Fruit fly (Drosophila melanogaster) whole organism, embryonic: Measurements from ENCODE around the gene ND-49L.
A peak's percentile ranks its signal among the peaks of the same experiment; 100 is the strongest.

Experiments used
- BEAF-32 ChIP-seq: fragments of 200-800 bp; sonication (Bioruptor generic); optimal IDR thresholded peaks from 3 replicates; lab custom pipeline; 2017; ENCODE audit warnings: missing biosample characterization, missing genetic modification characterization, mild to moderate bottlenecking, moderate library complexity, missing genetic modification reagents
- CG10543 ChIP-seq: fragments of 200-800 bp; sonication (Bioruptor generic); optimal IDR thresholded peaks from 3 replicates; lab custom pipeline; 2017; ENCODE audit warnings: missing biosample characterization, mild to moderate bottlenecking, missing genetic modification characterization, moderate library complexity
- CG13287 ChIP-seq: fragments of 200-800 bp; sonication (Bioruptor generic); IDR thresholded peaks from 2 replicates; pipeline ENCODE4 v1.3.6; 2022; ENCODE audit warnings: missing biosample characterization, missing genetic modification characterization; ENCODE audit not compliant: partially characterized antibody
- CG15073 ChIP-seq: fragments of 200-800 bp; sonication (Bioruptor generic); optimal IDR thresholded peaks from 2 replicates; lab custom pipeline; 2016; ENCODE audit warnings: missing biosample characterization, missing genetic modification characterization
- CG15601 ChIP-seq: fragments of 200-800 bp; sonication (Bioruptor generic); optimal IDR thresholded peaks from 3 replicates; lab custom pipeline; 2019; ENCODE audit warnings: missing biosample characterization, mild to moderate bottlenecking, missing genetic modification characterization, moderate library complexity
- CG1602 ChIP-seq: fragments of 200-800 bp; sonication (Bioruptor generic); optimal IDR thresholded peaks from 3 replicates; lab custom pipeline; 2016; ENCODE audit warnings: missing biosample characterization, missing genetic modification characterization
- CG17612 ChIP-seq: fragments of 200-800 bp; sonication (Bioruptor generic); IDR thresholded peaks from 2 replicates; pipeline ENCODE4 v1.3.6; 2022; ENCODE audit warnings: missing biosample characterization, missing genetic modification characterization
- CG2116 ChIP-seq: fragments of 200-800 bp; sonication (Bioruptor generic); optimal IDR thresholded peaks from 3 replicates; lab custom pipeline; 2018; ENCODE audit warnings: missing biosample characterization, mild to moderate bottlenecking, missing genetic modification characterization
- CG2199 ChIP-seq: fragments of 200-800 bp; sonication (Bioruptor generic); IDR thresholded peaks from 3 replicates; pipeline ENCODE4 v1.3.6; 2022; ENCODE audit warnings: missing biosample characterization, missing genetic modification characterization
- CG3281 ChIP-seq: fragments of 200-800 bp; sonication (Bioruptor generic); optimal IDR thresholded peaks from 3 replicates; lab custom pipeline; 2017; ENCODE audit warnings: missing biosample characterization, mild to moderate bottlenecking, missing genetic modification characterization
- CG33557 ChIP-seq: fragments of 200-800 bp; sonication (Bioruptor generic); optimal IDR thresholded peaks from 2 replicates; lab custom pipeline; 2019; ENCODE audit warnings: missing biosample characterization, mild to moderate bottlenecking, missing genetic modification characterization, moderate library complexity
- CG34224 ChIP-seq: fragments of 200-800 bp; sonication (Bioruptor generic); IDR thresholded peaks from 3 replicates; pipeline ENCODE4 v1.3.6; 2022; ENCODE audit warnings: missing biosample characterization, missing genetic modification characterization; ENCODE audit not compliant: partially characterized antibody
- CG34376 ChIP-seq: fragments of 200-800 bp; sonication (Bioruptor generic); optimal IDR thresholded peaks from 2 replicates; lab custom pipeline; 2018; ENCODE audit warnings: missing biosample characterization, mild to moderate bottlenecking, missing genetic modification characterization
- CG34422 ChIP-seq: fragments of 200-800 bp; sonication (Bioruptor generic); IDR thresholded peaks from 3 replicates; pipeline ENCODE4 v1.3.6; 2022; ENCODE audit warnings: missing biosample characterization, missing genetic modification characterization
- CG3847 ChIP-seq: fragments of 200-800 bp; sonication (Bioruptor generic); IDR thresholded peaks from 2 replicates; pipeline ENCODE4 v1.3.6; 2022; ENCODE audit warnings: missing biosample characterization, missing genetic modification characterization
- CG6683 ChIP-seq: fragments of 200-800 bp; sonication (Bioruptor generic); optimal IDR thresholded peaks from 2 replicates; lab custom pipeline; 2017; ENCODE audit warnings: missing biosample characterization, mild to moderate bottlenecking, missing genetic modification characterization, missing genetic modification reagents
- CG6854 ChIP-seq: fragments of 200-800 bp; sonication (Bioruptor generic); optimal IDR thresholded peaks from 3 replicates; lab custom pipeline; 2017; ENCODE audit warnings: missing biosample characterization, mild to moderate bottlenecking, missing genetic modification characterization
- CG7745 ChIP-seq: fragments of 200-800 bp; sonication (Bioruptor generic); optimal IDR thresholded peaks from 2 replicates; lab custom pipeline; 2018; ENCODE audit warnings: missing biosample characterization, mild to moderate bottlenecking, missing genetic modification characterization, moderate library complexity
- CrebB ChIP-seq: fragments of 200-800 bp; sonication (Bioruptor generic); optimal IDR thresholded peaks from 3 replicates; lab custom pipeline; 2018; ENCODE audit warnings: missing biosample characterization, mild to moderate bottlenecking, missing genetic modification characterization
- Eip74EF ChIP-seq, 2 experiments: fragments of 200-800 bp in 1 of 2; fragments of >200 bp in 1 of 2; sonication (Bioruptor generic) in 1 of 2; optimal IDR thresholded peaks; 2 replicates each; lab custom pipeline; 2017 to 2019; ENCODE audit warnings: missing biosample characterization in 2 of 2, missing genetic modification characterization in 2 of 2, mild to moderate bottlenecking in 1 of 2, moderate library complexity in 1 of 2
- H2.0 ChIP-seq: fragments of 200-800 bp; sonication (Bioruptor generic); IDR thresholded peaks from 2 replicates; pipeline ENCODE4 v1.3.6; 2022; ENCODE audit warnings: missing biosample characterization, missing genetic modification characterization
- Kr ChIP-seq: fragments of 200-800 bp; sonication (Bioruptor generic); optimal IDR thresholded peaks from 2 replicates; lab custom pipeline; 2017; ENCODE audit warnings: missing biosample characterization, mild to moderate bottlenecking, missing genetic modification characterization
- Med ChIP-seq: fragments of 200-800 bp; sonication (Bioruptor generic); peaks from one replicate; lab custom pipeline; 2016; ENCODE audit warnings: missing biosample characterization, missing genetic modification characterization, mild to moderate bottlenecking, inconsistent platforms, moderate library complexity
- NFAT ChIP-seq: fragments of 200-800 bp; sonication (Bioruptor generic); IDR thresholded peaks from 2 replicates; pipeline ENCODE4 v1.3.6; 2022; ENCODE audit warnings: missing biosample characterization, missing genetic modification characterization
- Spps ChIP-seq: fragments of 200-800 bp; sonication (Bioruptor generic); optimal IDR thresholded peaks from 2 replicates; lab custom pipeline; 2018; ENCODE audit warnings: missing biosample characterization, mild to moderate bottlenecking, missing genetic modification characterization
- ab ChIP-seq: fragments of 200-800 bp; sonication (Bioruptor generic); optimal IDR thresholded peaks from 2 replicates; lab custom pipeline; 2016; ENCODE audit warnings: missing biosample characterization, missing genetic modification characterization
- bbx ChIP-seq: fragments of 200-800 bp; sonication (Bioruptor generic); IDR thresholded peaks from 2 replicates; pipeline ENCODE4 v1.3.6; 2022; ENCODE audit warnings: missing biosample characterization, missing genetic modification characterization; ENCODE audit not compliant: partially characterized antibody
- chinmo ChIP-seq: fragments of 200-800 bp; sonication (Bioruptor generic); IDR thresholded peaks from 4 replicates; pipeline ENCODE4 v1.3.6; 2022; ENCODE audit warnings: missing biosample characterization, missing genetic modification characterization; ENCODE audit not compliant: partially characterized antibody
- ci ChIP-seq: fragments of 200-800 bp; sonication (Bioruptor generic); IDR thresholded peaks from 3 replicates; pipeline ENCODE4 v1.3.6; 2022; ENCODE audit warnings: missing biosample characterization, missing genetic modification characterization
- crol ChIP-seq: fragments of 200-800 bp; sonication (Bioruptor generic); IDR thresholded peaks from 2 replicates; pipeline ENCODE4 v1.3.6; 2022; ENCODE audit warnings: missing biosample characterization, missing genetic modification characterization
- dimm ChIP-seq: fragments of 200-800 bp; sonication (Bioruptor generic); IDR thresholded peaks from 2 replicates; pipeline ENCODE4 v1.3.6; 2022; ENCODE audit warnings: missing biosample characterization, missing genetic modification characterization
- exex ChIP-seq: fragments of 200-800 bp; sonication (Bioruptor generic); optimal IDR thresholded peaks from 4 replicates; lab custom pipeline; 2018; ENCODE audit warnings: missing biosample characterization, mild to moderate bottlenecking, missing genetic modification characterization, moderate library complexity
- gce ChIP-seq: fragments of 200-800 bp; sonication (Bioruptor generic); IDR thresholded peaks from 3 replicates; pipeline ENCODE4 v1.3.6; 2022; ENCODE audit warnings: missing biosample characterization, missing genetic modification characterization
- insv ChIP-seq, 2 experiments: fragments of 200-800 bp; sonication (Bioruptor generic); optimal IDR thresholded peaks; 3 replicates each; lab custom pipeline; 2016 to 2018; ENCODE audit warnings: missing biosample characterization in 2 of 2, missing genetic modification characterization in 2 of 2
- lbe ChIP-seq: fragments of 200-800 bp; sonication (Bioruptor generic); optimal IDR thresholded peaks from 2 replicates; lab custom pipeline; 2016; ENCODE audit warnings: missing biosample characterization, mild to moderate bottlenecking, missing genetic modification characterization
- otp ChIP-seq: fragments of 200-800 bp; sonication (Bioruptor generic); IDR thresholded peaks from 3 replicates; pipeline ENCODE4, ENCODE4 v1.3.6; 2022; ENCODE audit warnings: missing biosample characterization, missing genetic modification characterization
- pfk ChIP-seq: fragments of 200-800 bp; sonication (Bioruptor generic); optimal IDR thresholded peaks from 2 replicates; lab custom pipeline; 2018; ENCODE audit warnings: missing biosample characterization, mild to moderate bottlenecking, missing genetic modification characterization, moderate library complexity
- row ChIP-seq: fragments of 200-800 bp; sonication (Bioruptor generic); IDR thresholded peaks from 3 replicates; pipeline ENCODE4 v1.3.6; 2022; ENCODE audit warnings: missing biosample characterization, missing genetic modification characterization
- sens ChIP-seq: fragments of 200-800 bp; sonication (Bioruptor generic); peaks from one replicate; lab custom pipeline; 2016; ENCODE audit warnings: missing biosample characterization, missing genetic modification characterization
- slou ChIP-seq: fragments of 200-800 bp; sonication (Bioruptor generic); optimal IDR thresholded peaks from 3 replicates; lab custom pipeline; 2016; ENCODE audit warnings: missing biosample characterization, missing genetic modification characterization
- stc ChIP-seq: fragments of 200-800 bp; sonication (Bioruptor generic); IDR thresholded peaks from 2 replicates; pipeline ENCODE4 v1.3.6; 2022; ENCODE audit warnings: missing biosample characterization, missing genetic modification characterization
- zen2 ChIP-seq: fragments of 200-800 bp; sonication (Bioruptor generic); IDR thresholded peaks from 3 replicates; pipeline ENCODE4 v1.3.6; 2022; ENCODE audit warnings: missing biosample characterization, missing genetic modification characterization; ENCODE audit not compliant: partially characterized antibody

Gene ND-49L

DNA sequence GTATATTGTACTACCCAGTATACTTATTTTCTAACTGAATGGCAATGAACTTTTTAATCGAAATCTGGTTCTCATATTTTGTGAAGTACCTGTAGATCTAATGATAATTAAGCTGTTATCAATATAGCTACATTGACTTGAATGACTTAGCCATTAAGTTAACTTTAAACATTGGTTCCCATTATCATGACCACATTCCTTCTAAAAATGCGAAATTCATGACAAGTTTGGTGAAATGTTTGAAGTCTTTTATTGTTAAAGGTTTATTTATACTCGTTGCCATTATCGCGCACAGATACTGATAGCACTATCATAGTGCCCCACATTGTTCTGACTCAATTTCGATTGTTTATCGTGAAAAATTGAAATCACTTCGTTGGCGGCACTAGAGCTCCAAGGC, 37.2 kb upstream of the ND-49L start (continued):
- TF ChIP-seq CG34224 (GFP tag; lab: Robert Waterston, UW) (no peak), CG2116 (no peak), CG1602 (GFP tag; lab: Kevin White, UChicago) (no peak), Eip74EF (GFP tag; optimal IDR thresholded peaks at IDR 0.05; lab: Kevin White, UChicago) (no peak), stc (GFP tag; lab: Robert Waterston, UW) (no peak), CG33557 (GFP tag; lab: Kevin White, UChicago) (no peak)
- TF ChIP-seq, all 482 proteins: peak for 10

DNA sequence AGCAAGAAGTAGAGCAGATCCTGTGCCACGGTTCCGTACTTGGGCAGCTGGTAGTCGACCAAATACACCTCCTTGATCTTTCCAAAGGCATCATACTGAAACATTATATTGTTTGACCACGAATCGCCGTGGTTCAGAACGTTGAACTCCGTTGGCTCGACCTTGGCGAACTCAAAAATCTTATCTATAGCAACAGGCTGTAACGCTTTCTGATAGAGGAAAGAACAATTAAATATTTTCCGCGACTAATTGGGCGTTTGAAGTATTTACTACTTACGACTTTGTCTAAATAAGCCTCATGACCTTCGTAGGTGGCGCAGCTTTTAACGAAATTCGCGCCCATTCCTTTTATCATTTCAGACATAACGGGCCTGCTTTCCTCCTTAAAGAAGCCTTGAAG, 36.4 kb upstream of the ND-49L start:
- TF ChIP-seq insv (GFP tag; optimal IDR thresholded peaks at IDR 0.05; lab: Kevin White, UChicago) (no peak), exex (tag; lab: Kevin White, UChicago) (peak; percentile 65)

DNA sequence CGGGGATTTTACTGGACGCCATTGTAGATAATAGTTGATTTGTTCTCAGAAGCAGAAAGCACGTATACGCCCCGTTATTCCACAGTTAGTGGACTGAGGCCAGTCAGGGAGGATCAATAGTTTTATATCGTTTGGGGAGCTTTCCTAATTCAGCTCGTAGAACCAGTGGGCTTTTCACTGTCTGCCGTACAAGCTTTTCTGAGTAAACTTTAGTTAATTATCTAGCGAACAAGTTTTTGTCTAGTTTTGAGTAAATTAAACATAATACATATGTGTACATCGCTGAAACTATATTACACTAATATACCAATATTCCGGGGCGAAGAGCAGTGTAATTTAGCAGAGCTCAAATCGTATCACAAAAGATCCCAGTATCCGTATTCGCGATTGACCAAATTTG, 35.4 kb upstream of the ND-49L start, which contains the start of gene CG10562:
Gene CG10562 (minus strand): TSS at position 101 of the 400 bp plus-strand sequence.
- TF ChIP-seq CG6854: no peak
- TF ChIP-seq dimm: no peak
- TF ChIP-seq exex (tag; lab: Kevin White, UChicago): peak; percentile 20

DNA sequence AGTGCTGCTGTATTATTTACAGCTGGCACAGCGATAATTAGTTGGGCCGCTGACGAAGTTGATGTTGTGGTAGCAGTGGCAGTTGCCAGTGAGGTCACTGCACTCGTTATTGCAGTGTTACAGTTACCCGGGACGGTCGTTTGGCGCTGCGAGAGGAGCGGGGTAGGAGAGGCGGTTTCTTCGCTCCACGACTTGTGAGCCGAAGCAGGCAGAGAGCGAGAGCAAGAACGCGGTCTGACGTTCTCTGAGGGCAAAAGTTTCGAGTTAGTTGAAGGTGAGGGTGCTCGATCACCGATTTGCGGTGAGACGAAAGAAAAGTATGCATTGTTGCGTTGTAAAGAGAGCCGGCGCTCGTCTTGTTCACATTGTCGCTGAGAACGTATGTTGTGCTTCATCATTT, 29.5 kb upstream of the ND-49L start:
- TF ChIP-seq chinmo (GFP tag; lab: Robert Waterston, UW) (peak; percentile 59; the same call in 2 of the 4 replicates), crol (GFP tag; lab: Robert Waterston, UW) (peak; percentile 90), row (GFP tag; lab: Robert Waterston, UW) (0 out of 3 replicates have a peak, but pooled peaks have one; percentile 6), gce (0 out of 3 replicates have a peak, but pooled peaks have one; percentile 20), zen2 (GFP tag; lab: Robert Waterston, UW) (0 out of 3 replicates have a peak, but pooled peaks have one; percentile 16)

DNA sequence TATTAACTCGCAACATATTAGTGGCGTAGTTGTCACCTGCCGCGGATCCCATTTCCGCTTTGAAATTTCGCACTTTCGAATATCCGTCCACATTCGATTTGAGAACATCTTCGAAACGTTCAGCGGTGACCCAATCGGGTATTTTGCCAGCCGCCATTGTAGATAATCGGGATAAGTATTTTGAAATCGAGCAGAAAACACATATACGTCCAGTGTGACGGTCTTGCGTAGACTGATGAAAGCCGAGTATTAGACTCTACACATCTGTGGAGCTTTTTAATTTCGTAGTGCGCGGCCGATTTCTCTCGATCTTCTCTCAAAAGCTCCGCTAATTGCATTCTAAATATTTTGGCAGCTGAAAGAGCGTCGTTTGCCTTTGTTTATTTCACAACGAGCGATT, 29.0 kb upstream of the ND-49L start, which contains the start of gene CHKov1:
Gene CHKov1 (minus strand): TSS at position 238 of the 400 bp plus-strand sequence.
- no peak for TF ChIP-seq H2.0 (GFP tag; lab: Robert Waterston, UW)
- no peak for TF ChIP-seq CG6683 (GFP tag; lab: Kevin White, UChicago)
- TF ChIP-seq ab: no peak
- TF ChIP-seq CG17612 (GFP tag; lab: Robert Waterston, UW): 0 out of 2 replicates have a peak, but pooled peaks have one; percentile 17
- TF ChIP-seq CG10543: peak; percentile 11
- no peak for TF ChIP-seq otp (GFP tag; lab: Robert Waterston, UW)
- TF ChIP-seq CG15073 (GFP tag; lab: Kevin White, UChicago): no peak
- TF ChIP-seq slou (GFP tag; lab: Kevin White, UChicago): no peak
- TF ChIP-seq lbe: no peak
- TF ChIP-seq NFAT (GFP tag; lab: Robert Waterston, UW): peak; percentile 23; the same call in 1 of the 2 replicates
- TF ChIP-seq pfk (GFP tag; lab: Kevin White, UChicago): no peak
- peak; percentile 67 for TF ChIP-seq Med (GFP tag; lab: Kevin White, UChicago)
- TF ChIP-seq Spps (tag; lab: Kevin White, UChicago): no peak
- TF ChIP-seq CrebB (tag; lab: Kevin White, UChicago): peak; percentile 26
- peak; percentile 47 for TF ChIP-seq sens (GFP tag; lab: Kevin White, UChicago)
- no peak for TF ChIP-seq BEAF-32
- no peak for TF ChIP-seq CG6854
- TF ChIP-seq bbx (GFP tag; lab: Robert Waterston, UW): peak; percentile 39; the same call in 1 of the 2 replicates
- TF ChIP-seq CG2199 (GFP tag; lab: Robert Waterston, UW): 0 out of 3 replicates have a peak, but pooled peaks have one; percentile 10
- TF ChIP-seq CG7745 (tag; lab: Kevin White, UChicago): no peak
- no peak for TF ChIP-seq Kr (GFP tag; lab: Kevin White, UChicago)
- no peak for TF ChIP-seq CG3281 (GFP tag; lab: Kevin White, UChicago)
- 0 out of 3 replicates have a peak, but pooled peaks have one; percentile 41 for TF ChIP-seq CG34422 (GFP tag; lab: Robert Waterston, UW)
- TF ChIP-seq ci (GFP tag; lab: Robert Waterston, UW): peak; percentile 56; the same call in 2 of the 3 replicates
- no peak for TF ChIP-seq CG3847 (GFP tag; lab: Robert Waterston, UW)
- TF ChIP-seq CG13287 (GFP tag; lab: Robert Waterston, UW): peak; percentile 13; the same call in 1 of the 2 replicates
- no peak for TF ChIP-seq CG15601
- peak; percentile 52 for TF ChIP-seq CG34376 (GFP tag; lab: Kevin White, UChicago)
